Fruit fly (Drosophila melanogaster) S2 (cell line): Measurements from ENCODE around the gene Qsox2.

ENCODE experiments used
- CG8478 ChIP-seq: fragments of >200 bp; optimal IDR thresholded peaks from 2 replicates; lab custom pipeline; 2018
- CTCF ChIP-seq, 2 experiments: fragments of >200 bp; optimal IDR thresholded peaks; 2 replicates each; lab custom pipeline; 2018

- TF ChIP-seq CTCF (optimal IDR thresholded peaks at IDR 0.05; lab: Kevin White, UChicago) (no peak), CG8478 (lab: Kevin White, UChicago) (no peak)
Measured at dm6 chr3R:21933952-21934351, 20.4 kb downstream of the Qsox2 start.
